Worm (Caenorhabditis elegans) whole organism, midembryonic: ENCODE measurements around the gene clec-51.
"Not testable (repeated sequence)": the region's sequence is repeated elsewhere in the genome, so short reads cannot be mapped to it uniquely, and the experiment has no call there.

Experiments used
- T22C8.4 ChIP-seq: fragments of 200-800 bp; sonication (Bioruptor generic); IDR thresholded peaks from 2 replicates; pipeline ENCODE4 v1.3.6; 2022; ENCODE audit warnings: missing genetic modification characterization, missing compliant biosample characterization
- cog-1 ChIP-seq: sonication (generic microtip); optimal IDR thresholded peaks from 2 replicates; lab custom pipeline; 2016; ENCODE audit warnings: missing genetic modification characterization, missing compliant biosample characterization
- flt-1 ChIP-seq: fragments of 200-800 bp; sonication (Bioruptor generic); IDR thresholded peaks from 2 replicates; pipeline ENCODE4 v1.3.6; 2022; ENCODE audit warnings: missing genetic modification characterization, missing compliant biosample characterization
- klf-2 ChIP-seq: fragments of 200-800 bp; sonication (Bioruptor generic); conservative IDR thresholded peaks from 2 replicates; pipeline ENCODE4 v1.3.6; 2022; ENCODE audit warnings: missing genetic modification reagents, missing genetic modification characterization, missing compliant biosample characterization
- med-1 ChIP-seq: sonication (generic microtip); optimal IDR thresholded peaks from 2 replicates; lab custom pipeline; 2017; ENCODE audit warnings: missing genetic modification characterization, mild to moderate bottlenecking, missing compliant biosample characterization, antibody characterized with exemption, missing genetic modification reagents; ENCODE audit not compliant: insufficient read depth
- ref-1 ChIP-seq: fragments of 200-800 bp; sonication (Bioruptor generic); conservative IDR thresholded peaks from 2 replicates; pipeline ENCODE4 v1.3.6; 2022; ENCODE audit warnings: missing genetic modification reagents, missing genetic modification characterization, missing compliant biosample characterization
- tab-1 ChIP-seq: fragments of 200-800 bp; sonication (Bioruptor generic); IDR thresholded peaks from 2 replicates; pipeline ENCODE4 v1.3.6; 2022; ENCODE audit warnings: missing genetic modification characterization, missing compliant biosample characterization
- ztf-23 ChIP-seq: fragments of 200-800 bp; sonication (Bioruptor generic); IDR thresholded peaks from 2 replicates; pipeline ENCODE4 v1.3.6; 2022; ENCODE audit warnings: missing genetic modification reagents, missing genetic modification characterization, missing compliant biosample characterization
- ztf-29 ChIP-seq: fragments of 200-800 bp; sonication (Bioruptor generic); IDR thresholded peaks from 2 replicates; pipeline ENCODE4 v1.3.6; 2022; ENCODE audit warnings: missing genetic modification reagents, missing genetic modification characterization, missing compliant biosample characterization

Gene clec-51

DNA sequence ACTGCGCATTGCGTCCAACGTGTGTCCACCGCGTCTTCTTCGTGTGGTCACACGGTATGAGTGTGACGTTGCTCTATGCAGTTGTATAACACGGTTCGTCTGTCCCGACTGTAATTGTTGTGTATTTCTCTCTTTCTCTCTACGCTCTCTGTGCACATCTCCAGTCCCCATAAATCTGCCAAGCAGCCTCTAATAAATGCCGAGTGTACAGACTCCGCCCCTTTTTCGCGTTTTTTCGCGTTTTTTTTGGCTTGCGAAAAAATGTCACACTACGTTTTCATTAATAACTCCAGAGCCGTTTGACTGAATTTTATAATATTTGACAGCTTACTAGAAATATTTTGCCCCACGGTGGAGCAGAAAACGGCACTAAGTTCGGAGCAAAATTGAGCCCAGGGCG is 41.3 kb downstream of the clec-51 start, which contains the start of gene erp-44.3:
erp-44.3 (plus strand) TSS at position 301 of the 400 bp plus-strand sequence.
- TF ChIP-seq T22C8.4, ref-1, flt-1 (GFP tag; lab: Robert Waterston, UW): not testable (repeated sequence)

DNA sequence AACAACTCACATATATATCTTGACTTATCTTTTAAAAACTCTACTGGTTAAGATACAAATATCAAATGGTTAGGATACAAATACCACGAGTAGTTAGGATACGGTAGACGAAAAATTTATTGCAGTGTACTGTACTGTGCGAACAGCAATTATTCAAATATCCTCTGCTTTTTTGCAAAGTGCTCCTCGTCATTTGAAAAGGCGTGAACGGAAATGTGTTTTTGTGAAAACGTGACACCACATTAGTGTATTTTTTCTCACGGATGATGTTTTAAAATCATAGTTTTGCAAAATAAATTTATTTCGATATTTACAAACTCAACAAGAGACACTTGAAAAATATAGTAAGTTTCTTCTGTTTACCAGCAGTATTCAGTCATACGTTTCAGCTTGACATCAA is 44.8 kb downstream of the clec-51 start, which contains the start of gene F42G8.8:
F42G8.8 (plus strand) TSS at position 301 of the 400 bp plus-strand sequence.
- no peak for TF ChIP-seq cog-1 (tag; lab: Kevin White, UChicago)
- no peak for TF ChIP-seq ztf-23 (GFP tag; lab: Robert Waterston, UW)
- no peak for TF ChIP-seq med-1 (GFP tag; lab: Kevin White, UChicago)
- TF ChIP-seq T22C8.4 (GFP tag; lab: Robert Waterston, UW) = no peak
- TF ChIP-seq ref-1 (GFP tag; lab: Robert Waterston, UW) = no peak
- TF ChIP-seq klf-2 = no peak
- TF ChIP-seq tab-1 = no peak
- TF ChIP-seq flt-1 (GFP tag; lab: Robert Waterston, UW) = no peak
- no peak for TF ChIP-seq ztf-29 (GFP tag; lab: Robert Waterston, UW)

DNA sequence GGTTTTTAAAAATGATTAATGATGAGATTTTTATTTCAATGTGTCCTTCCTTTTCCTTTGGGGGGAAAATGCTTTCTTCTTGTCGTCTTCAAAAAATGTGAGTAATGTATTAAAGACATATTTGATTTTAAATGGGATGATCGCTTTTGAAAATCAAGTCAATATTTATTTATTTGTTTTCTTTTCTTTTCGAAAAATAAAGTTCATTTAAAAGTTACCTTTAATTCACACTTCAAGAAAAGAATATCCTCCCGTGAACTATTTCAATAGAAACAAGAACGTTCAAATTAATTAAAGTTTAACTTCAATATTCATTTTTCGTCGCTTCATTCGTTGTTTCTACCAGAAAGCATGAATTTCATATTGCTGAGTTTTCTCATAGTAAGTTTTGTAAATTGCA is 48.1 kb downstream of the clec-51 start, which contains the start of gene irld-8:
irld-8 (plus strand) TSS at position 301 of the 400 bp plus-strand sequence.
- TF ChIP-seq cog-1 (tag; lab: Kevin White, UChicago) = no peak
- no peak for TF ChIP-seq med-1 (GFP tag; lab: Kevin White, UChicago)
- TF ChIP-seq T22C8.4 (GFP tag; lab: Robert Waterston, UW) = no peak
- TF ChIP-seq ztf-23 (GFP tag; lab: Robert Waterston, UW) = no peak
- TF ChIP-seq klf-2 = no peak
- TF ChIP-seq ref-1 (GFP tag; lab: Robert Waterston, UW) = no peak
- TF ChIP-seq flt-1 (GFP tag; lab: Robert Waterston, UW) = no peak
- no peak for TF ChIP-seq tab-1
- TF ChIP-seq ztf-29 (GFP tag; lab: Robert Waterston, UW) = no peak

DNA sequence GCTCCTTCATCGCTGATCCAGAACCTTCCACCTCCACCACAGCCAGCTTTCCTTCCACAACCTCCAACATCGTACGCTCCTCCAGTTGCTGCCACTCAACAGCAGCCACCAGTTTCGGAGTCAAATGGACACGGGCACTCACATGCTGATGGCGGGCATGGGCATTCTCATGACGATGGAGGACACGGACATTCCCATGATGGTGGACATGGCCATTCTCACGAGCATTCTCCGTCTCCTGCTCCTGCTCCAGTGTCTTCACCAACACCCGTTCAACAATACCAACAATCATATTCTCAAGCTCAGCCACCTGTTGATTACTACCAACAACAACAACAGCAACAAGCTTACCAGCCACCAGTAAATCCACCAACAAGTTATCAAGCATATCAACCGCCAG is 49.1 kb downstream of the clec-51 start:
- no peak for TF ChIP-seq med-1 (GFP tag; lab: Kevin White, UChicago)
- TF ChIP-seq ztf-29 (GFP tag; lab: Robert Waterston, UW) = no peak
- no peak for TF ChIP-seq flt-1 (GFP tag; lab: Robert Waterston, UW)

DNA sequence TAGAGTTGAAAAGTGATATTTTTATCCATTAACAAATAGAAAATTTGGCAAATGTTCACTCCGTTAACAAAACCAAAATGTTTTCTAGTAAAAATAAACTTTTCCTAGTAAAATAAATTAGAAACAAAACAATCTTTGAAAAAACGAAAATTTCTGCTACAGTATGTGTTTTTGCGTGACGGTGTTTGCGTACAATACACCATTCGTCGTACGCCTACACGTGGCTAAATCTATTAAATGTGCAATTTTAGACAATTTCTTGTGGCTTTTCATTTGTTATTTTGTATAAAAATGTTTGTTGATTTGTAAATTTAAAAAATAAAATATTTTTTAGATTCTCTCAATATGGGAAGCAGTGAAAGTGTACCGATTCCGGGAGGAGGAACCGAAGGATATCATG is 50.4 kb downstream of the clec-51 start, which contains the start of gene Y42H9AR.1:
Y42H9AR.1 (plus strand) TSS at position 233 of the 400 bp plus-strand sequence.
- TF ChIP-seq ztf-29 (GFP tag; lab: Robert Waterston, UW) = no peak
- TF ChIP-seq T22C8.4 (GFP tag; lab: Robert Waterston, UW) = no peak
- no peak for TF ChIP-seq cog-1 (tag; lab: Kevin White, UChicago)
- TF ChIP-seq med-1 (GFP tag; lab: Kevin White, UChicago) = no peak
- no peak for TF ChIP-seq flt-1 (GFP tag; lab: Robert Waterston, UW)
- TF ChIP-seq tab-1 = no peak
- no peak for TF ChIP-seq ref-1 (GFP tag; lab: Robert Waterston, UW)
- no peak for TF ChIP-seq klf-2
- no peak for TF ChIP-seq ztf-23 (GFP tag; lab: Robert Waterston, UW)

DNA sequence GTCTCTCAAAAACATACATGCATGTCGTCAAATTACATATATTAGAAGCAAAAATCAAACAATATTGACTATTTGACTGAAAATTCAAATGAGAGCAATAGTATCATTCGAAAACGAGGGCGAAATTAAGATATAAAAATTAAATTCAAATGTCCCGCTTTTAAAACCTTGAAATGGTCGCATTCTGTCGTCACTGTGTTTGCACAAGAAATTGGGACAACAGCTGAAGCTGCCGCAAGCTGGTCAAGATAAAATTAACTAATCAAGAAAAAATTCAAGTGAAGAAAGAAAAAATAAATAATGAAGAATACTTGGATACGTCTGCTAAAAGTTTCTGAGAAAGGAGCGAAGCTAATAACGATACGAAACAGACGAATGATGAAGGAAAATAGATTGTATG is 51.0 kb downstream of the clec-51 start:
- TF ChIP-seq med-1 (GFP tag; lab: Kevin White, UChicago) (no peak), klf-2 (no peak), cog-1 (tag; lab: Kevin White, UChicago) (no peak), ztf-23 (GFP tag; lab: Robert Waterston, UW) (no peak), flt-1 (GFP tag; lab: Robert Waterston, UW) (no peak), tab-1 (no peak), ref-1 (GFP tag; lab: Robert Waterston, UW) (no peak), T22C8.4 (GFP tag; lab: Robert Waterston, UW) (no peak), ztf-29 (GFP tag; lab: Robert Waterston, UW) (no peak)

DNA sequence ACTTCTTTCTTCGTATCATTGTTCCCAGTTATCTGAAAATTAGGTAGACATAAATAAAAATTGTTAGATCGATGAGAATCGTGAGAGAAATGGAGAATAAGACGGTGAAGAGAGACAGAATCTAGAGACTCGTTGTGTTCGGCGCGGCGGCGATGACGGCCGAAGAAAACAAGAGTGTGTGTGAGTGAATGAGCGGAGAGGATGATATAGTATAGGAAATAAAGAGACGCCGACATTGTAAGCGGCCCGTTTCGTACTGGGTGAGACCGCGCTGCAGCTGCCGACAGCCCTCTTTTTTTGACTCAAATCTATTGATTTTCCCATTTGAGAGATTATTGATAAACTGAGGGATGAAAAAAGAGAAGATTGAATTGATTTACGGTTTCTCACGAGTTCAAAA is 51.4 kb downstream of the clec-51 start, which contains the start of gene Y42H9AR.4:
Y42H9AR.4 (minus strand) TSS at position 32 of the 400 bp plus-strand sequence.
- TF ChIP-seq T22C8.4 (GFP tag; lab: Robert Waterston, UW) (no peak), klf-2 (no peak), cog-1 (tag; lab: Kevin White, UChicago) (peak; percentile 46), ref-1 (GFP tag; lab: Robert Waterston, UW) (no peak), ztf-23 (GFP tag; lab: Robert Waterston, UW) (no peak), ztf-29 (GFP tag; lab: Robert Waterston, UW) (no peak), flt-1 (GFP tag; lab: Robert Waterston, UW) (no peak), tab-1 (no peak)
